Worm (Caenorhabditis elegans): ENCODE data around the gene sir-2.1.

The sir-2.1 gene

DNA sequence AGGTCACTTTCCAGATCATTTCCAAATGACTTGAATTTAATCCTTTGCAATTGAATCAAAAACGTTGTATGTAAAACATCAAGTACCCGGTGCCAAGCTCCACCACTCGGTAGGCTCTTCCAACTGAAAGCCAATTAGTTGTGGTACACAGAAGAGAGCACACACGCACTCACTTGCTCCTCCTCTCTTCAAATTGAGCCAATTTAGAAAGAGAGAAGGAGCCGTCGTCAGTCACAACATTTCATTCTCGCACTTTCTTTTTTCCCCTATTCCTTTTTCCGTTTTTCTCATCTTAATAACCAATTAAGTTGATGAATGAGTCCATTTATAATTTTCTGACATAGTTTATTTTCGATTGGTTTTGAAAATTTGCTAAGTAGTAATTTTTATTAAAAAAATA, 32.2 kb upstream of the sir-2.1 start:
- TF ChIP-seq elt-1 (tag; optimal IDR thresholded peaks at IDR 0.05) (no peak), pqm-1 (tag; optimal IDR thresholded peaks at IDR 0.05) (no peak), ceh-9 (tag; optimal IDR thresholded peaks at IDR 0.05) (no peak), nfya-1 (tag; optimal IDR thresholded peaks at IDR 0.05; ENCODE audit: insufficient read depth) (peak; percentile 10), ZK546.5 (tag; optimal IDR thresholded peaks at IDR 0.05) (no peak), fkh-10 (GFP tag; optimal IDR thresholded peaks at IDR 0.05) (peak; percentile 32), nhr-77 (tag; optimal IDR thresholded peaks at IDR 0.05) (no peak), unc-39 (tag; optimal IDR thresholded peaks at IDR 0.05) (no peak), zag-1 (tag; optimal IDR thresholded peaks at IDR 0.05) (no peak)

DNA sequence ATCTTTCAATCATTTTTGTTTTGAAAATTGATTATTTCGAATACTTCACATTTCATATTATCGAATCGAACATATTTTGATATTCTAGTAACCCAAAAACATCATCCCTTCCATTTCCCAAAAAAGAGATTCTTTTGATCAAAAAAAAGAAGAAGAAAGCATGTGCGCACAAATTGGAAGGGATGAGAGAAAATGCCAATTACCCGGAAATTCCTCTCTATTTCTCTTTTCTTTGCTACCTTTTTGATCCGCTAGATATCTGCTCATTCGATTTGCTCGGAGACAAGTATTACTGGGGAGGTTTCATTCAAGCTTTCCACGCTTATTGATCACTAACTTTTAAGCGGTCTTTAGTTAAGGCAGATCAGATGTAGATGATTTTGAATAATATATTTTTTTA, 30.8 kb upstream of the sir-2.1 start:
- TF ChIP-seq nhr-76 (tag; optimal IDR thresholded peaks at IDR 0.05), result no peak
- no peak for TF ChIP-seq fkh-2 (tag; optimal IDR thresholded peaks at IDR 0.05)
- peak; percentile 67 for TF ChIP-seq fkh-10 (GFP tag; optimal IDR thresholded peaks at IDR 0.05)

DNA sequence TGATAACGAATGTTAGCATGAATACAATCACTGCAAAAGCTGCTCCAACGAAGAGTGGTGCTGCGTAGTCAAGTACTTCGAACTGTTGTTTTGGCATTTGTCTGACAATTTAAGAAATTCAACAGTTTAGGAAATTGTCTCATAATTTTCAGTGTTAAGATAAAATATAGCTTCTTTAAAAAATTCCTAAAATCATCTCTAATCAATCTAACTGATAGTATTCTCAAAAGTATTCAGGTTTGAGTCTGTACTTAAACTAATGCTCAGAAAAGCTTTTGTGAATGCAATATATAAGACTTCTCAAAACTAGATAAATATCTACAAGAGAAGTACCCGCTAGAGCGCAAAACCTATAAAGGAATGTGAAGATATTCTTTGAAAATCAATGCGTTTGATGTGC, 28.8 kb upstream of the sir-2.1 start, which contains the start of gene R10H10.4:
Gene R10H10.4, minus strand, starts transcription at position 101 of the 400 bp plus-strand sequence.
- TF ChIP-seq eor-1 (tag; optimal IDR thresholded peaks at IDR 0.05) (no peak), nhr-43 (tag; optimal IDR thresholded peaks at IDR 0.05; ENCODE audit: poor library complexity, severe bottlenecking) (no peak), unc-39 (tag; optimal IDR thresholded peaks at IDR 0.05) (no peak), pha-4 (tag; optimal IDR thresholded peaks at IDR 0.05) (no peak), lsy-12 (tag; optimal IDR thresholded peaks at IDR 0.05) (no peak), ceh-16 (tag; optimal IDR thresholded peaks at IDR 0.05) (no peak), elt-2 (tag; optimal IDR thresholded peaks at IDR 0.05) (no peak), daf-12 (tag; optimal IDR thresholded peaks at IDR 0.05) (no peak), lin-39 (tag; optimal IDR thresholded peaks at IDR 0.05) (no peak), ceh-82 (tag; optimal IDR thresholded peaks at IDR 0.05) (no peak)

DNA sequence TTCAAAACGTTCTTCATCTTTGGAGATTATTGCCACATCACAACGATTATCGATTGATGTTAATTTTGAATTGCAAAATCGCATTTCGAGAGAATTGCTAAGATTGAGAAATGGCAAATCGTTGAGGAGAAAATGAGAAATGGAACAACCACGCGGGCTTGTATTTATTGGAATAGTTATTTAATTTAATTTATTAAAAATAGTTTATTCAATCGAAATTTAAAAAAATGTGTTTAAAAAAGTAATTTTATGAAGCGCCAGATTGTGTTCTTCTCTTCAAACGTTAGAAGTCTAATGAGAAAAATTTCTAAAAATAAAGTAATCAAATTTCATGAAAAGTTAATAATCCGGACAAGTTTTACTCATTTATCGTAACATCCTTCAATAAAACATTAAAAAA, 25.8 kb upstream of the sir-2.1 start, which contains the start of gene spe-26:
Gene spe-26, minus strand, starts transcription at position 101 of the 400 bp plus-strand sequence.
- no peak for TF ChIP-seq elt-3 (tag; optimal IDR thresholded peaks at IDR 0.05)
- TF ChIP-seq jun-1 (tag; optimal IDR thresholded peaks at IDR 0.05), result no peak
- no peak for TF ChIP-seq mml-1 (tag; optimal IDR thresholded peaks at IDR 0.05)
- no peak for TF ChIP-seq pha-4 (tag; optimal IDR thresholded peaks at IDR 0.05)
- TF ChIP-seq ztf-4 (tag; optimal IDR thresholded peaks at IDR 0.05), result no peak
- no peak for TF ChIP-seq egl-27 (tag; optimal IDR thresholded peaks at IDR 0.05)
- TF ChIP-seq lin-39 (tag; optimal IDR thresholded peaks at IDR 0.05), result no peak
- TF ChIP-seq nhr-11 (tag; optimal IDR thresholded peaks at IDR 0.05), result no peak
- no peak for TF ChIP-seq fos-1 (tag; optimal IDR thresholded peaks at IDR 0.05)
- no peak for TF ChIP-seq unc-62 (GFP tag; optimal IDR thresholded peaks at IDR 0.05)
- TF ChIP-seq snpc-4 (tag; optimal IDR thresholded peaks at IDR 0.05), result no peak
- no peak for TF ChIP-seq nfya-1 (tag; optimal IDR thresholded peaks at IDR 0.05; ENCODE audit: insufficient read depth)
- TF ChIP-seq eor-1 (tag; optimal IDR thresholded peaks at IDR 0.05), result no peak
- TF ChIP-seq mdl-1 (tag; optimal IDR thresholded peaks at IDR 0.05), result no peak

DNA sequence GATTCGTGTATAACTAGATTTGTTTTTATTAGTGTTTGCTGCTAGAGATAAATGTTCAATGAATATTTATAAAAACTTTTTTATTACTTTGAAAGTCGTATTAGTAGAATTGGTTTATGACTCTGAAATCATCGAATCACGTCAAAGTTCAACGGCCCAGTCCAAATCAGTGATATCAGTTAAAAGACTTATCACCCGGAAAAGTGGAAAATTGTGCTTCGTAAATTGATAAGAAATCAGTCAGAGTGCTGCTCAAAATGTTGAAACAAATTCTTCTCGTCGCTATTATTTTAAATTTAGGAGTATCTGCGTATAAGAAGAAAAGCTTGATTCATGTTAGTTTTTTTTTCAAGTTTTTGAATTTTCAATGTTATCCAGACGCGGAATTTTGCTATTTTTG, 22.2 kb upstream of the sir-2.1 start, which contains the start of gene R10H10.3:
Gene R10H10.3, plus strand, starts transcription at position 243 of the 400 bp plus-strand sequence.
- peak; percentile 85 for TF ChIP-seq elt-2 (tag; optimal IDR thresholded peaks at IDR 0.05)
- no peak for TF ChIP-seq nhr-11 (tag; optimal IDR thresholded peaks at IDR 0.05)
- no peak for TF ChIP-seq skn-1 (tag; optimal IDR thresholded peaks at IDR 0.05)
- TF ChIP-seq nhr-23 (tag; optimal IDR thresholded peaks at IDR 0.05), result no peak
- TF ChIP-seq pqm-1 (tag; optimal IDR thresholded peaks at IDR 0.05), result peak; percentile 78
- no peak for TF ChIP-seq nhr-76 (tag; optimal IDR thresholded peaks at IDR 0.05)
- no peak for TF ChIP-seq ZK546.5 (tag; optimal IDR thresholded peaks at IDR 0.05)
- TF ChIP-seq ztf-4 (tag; optimal IDR thresholded peaks at IDR 0.05), result no peak

DNA sequence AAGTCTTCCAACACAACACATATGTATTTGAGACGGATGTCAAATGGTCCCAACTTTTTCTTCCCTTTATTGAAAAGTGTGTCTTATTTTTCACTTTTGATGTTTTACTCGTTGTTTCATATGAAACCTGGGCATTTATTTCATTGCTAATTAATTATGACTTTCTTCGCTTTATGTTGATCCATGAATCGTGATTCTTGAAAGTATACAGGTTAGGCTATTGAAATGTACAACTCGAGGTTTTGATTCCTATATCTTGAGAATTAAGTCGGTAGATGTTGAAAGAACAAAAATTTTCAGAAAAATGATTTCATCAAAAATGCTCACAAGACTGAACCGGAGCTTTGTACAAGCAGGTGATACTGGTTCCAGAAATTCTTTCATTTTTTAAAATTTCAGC, 21.1 kb upstream of the sir-2.1 start, which contains the start of gene nfu-1:
Gene nfu-1, plus strand, starts transcription at position 301 of the 400 bp plus-strand sequence.
- TF ChIP-seq sea-2 (GFP tag; optimal IDR thresholded peaks at IDR 0.05) (no peak), lsy-12 (tag; optimal IDR thresholded peaks at IDR 0.05) (no peak), nhr-23 (tag; optimal IDR thresholded peaks at IDR 0.05) (no peak), mml-1 (tag; optimal IDR thresholded peaks at IDR 0.05) (no peak), tbx-2 (tag; optimal IDR thresholded peaks at IDR 0.05) (no peak), unc-39 (tag; optimal IDR thresholded peaks at IDR 0.05) (no peak), jun-1 (tag; optimal IDR thresholded peaks at IDR 0.05) (no peak), egl-27 (tag; optimal IDR thresholded peaks at IDR 0.05) (no peak)
